Worm (Caenorhabditis elegans): Measurements from ENCODE around the gene fbxa-188.

fbxa-188 gene

ce11 chrV:17352827-17353373, 8.2 kb upstream of the fbxa-188 start, which contains the start of the genes fbxa-134 and F47H4.2 (continued):
- TF ChIP-seq nhr-6 (tag; optimal IDR thresholded peaks at IDR 0.05) (no peak), Y105C5A.15 (GFP tag; IDR thresholded peaks at IDR 0.05) (no peak), D1046.2 (GFP tag; IDR thresholded peaks at IDR 0.05) (no peak), aha-1 (tag) (peak; percentile 64), dmd-6 (GFP tag; IDR thresholded peaks at IDR 0.05) (peak; percentile 43; the same call in 1 of the 2 replicates), F49E8.2 (tag; optimal IDR thresholded peaks at IDR 0.05; ENCODE audit: borderline replicate concordance) (no peak), sdz-12 (GFP tag; optimal IDR thresholded peaks at IDR 0.05) (no peak), pqm-1 (tag; optimal IDR thresholded peaks at IDR 0.05) (peak; percentile 99), Y75B8A.6 (GFP tag; IDR thresholded peaks at IDR 0.05) (no peak), spr-1 (tag; optimal IDR thresholded peaks at IDR 0.05) (no peak), R02D3.7 (tag; optimal IDR thresholded peaks at IDR 0.05) (no peak), hmg-1.1 (GFP tag; IDR thresholded peaks at IDR 0.05) (no peak), hif-1 (tag; optimal IDR thresholded peaks at IDR 0.05) (peak in 1 of 2 experiments; percentile 32), ama-1 (optimal IDR thresholded peaks at IDR 0.05) (no peak), php-3 (GFP tag; IDR thresholded peaks at IDR 0.05) (0 out of 2 replicates have a peak, but pooled peaks have one; percentile 8), Y48G9A.11 (GFP tag; IDR thresholded peaks at IDR 0.05) (no peak), Y5F2A.4 (GFP tag; optimal IDR thresholded peaks at IDR 0.05) (no peak), set-16 (GFP tag; IDR thresholded peaks at IDR 0.05) (no peak), lin-38 (GFP tag; IDR thresholded peaks at IDR 0.05) (no peak), skn-1 (tag; optimal IDR thresholded peaks at IDR 0.05) (no peak), spr-3 (GFP tag; optimal IDR thresholded peaks at IDR 0.05) (no peak), lin-15B (tag; optimal IDR thresholded peaks at IDR 0.05) (no peak), mdl-1 (tag; optimal IDR thresholded peaks at IDR 0.05) (no peak), nhr-237 (tag; optimal IDR thresholded peaks at IDR 0.05) (no peak), nhr-48 (tag; optimal IDR thresholded peaks at IDR 0.05) (peak; percentile 11), nhr-25 (tag; optimal IDR thresholded peaks at IDR 0.05; ENCODE audit: borderline replicate concordance, insufficient read depth) (no peak), F44E2.7 (GFP tag; IDR thresholded peaks at IDR 0.05) (no peak), lin-13 (GFP tag; optimal IDR thresholded peaks at IDR 0.05) (no peak), tag-97 (GFP tag; IDR thresholded peaks at IDR 0.05) (no peak)

- TF ChIP-seq nhr-76 (tag; optimal IDR thresholded peaks at IDR 0.05) (no peak), hmg-1.1 (GFP tag; IDR thresholded peaks at IDR 0.05) (no peak), spr-1 (tag; optimal IDR thresholded peaks at IDR 0.05) (no peak), mdl-1 (tag; optimal IDR thresholded peaks at IDR 0.05) (no peak), ama-1 (optimal IDR thresholded peaks at IDR 0.05) (no peak), jun-1 (tag; optimal IDR thresholded peaks at IDR 0.05) (no peak), F44E2.7 (GFP tag; IDR thresholded peaks at IDR 0.05) (no peak), unc-62 (GFP tag; optimal IDR thresholded peaks at IDR 0.05 in 1 of 2) (no peak), unc-62 (tag; optimal IDR thresholded peaks at IDR 0.05) (no peak), dve-1 (tag; optimal IDR thresholded peaks at IDR 0.05; ENCODE audit: insufficient read depth) (no peak), lin-13 (GFP tag; optimal IDR thresholded peaks at IDR 0.05) (no peak), tra-1 (GFP tag; IDR thresholded peaks at IDR 0.05) (no peak), Y5F2A.4 (GFP tag; optimal IDR thresholded peaks at IDR 0.05) (no peak), fkh-10 (GFP tag; optimal IDR thresholded peaks at IDR 0.05) (no peak), T20F7.1 (GFP tag; optimal IDR thresholded peaks at IDR 0.05) (no peak), nhr-11 (tag; optimal IDR thresholded peaks at IDR 0.05) (no peak), ceh-32 (tag; optimal IDR thresholded peaks at IDR 0.05; ENCODE audit: poor library complexity) (no peak)
These were observed 5.4 kb upstream of the fbxa-188 start, which contains the start of gene lsy-27 for ce11 chrV:17350093-17350492. Gene lsy-27, minus strand, starts transcription at chrV:17350193.

- TF ChIP-seq unc-39 (tag; optimal IDR thresholded peaks at IDR 0.05) (no peak), daf-16 (GFP tag; optimal IDR thresholded peaks at IDR 0.05) (no peak), daf-16 (tag; optimal IDR thresholded peaks at IDR 0.05) (peak; percentile 74), tag-97 (GFP tag; IDR thresholded peaks at IDR 0.05) (no peak), mdl-1 (tag; optimal IDR thresholded peaks at IDR 0.05) (no peak), nhr-41 (GFP tag; IDR thresholded peaks at IDR 0.05) (no peak), ctbp-1 (GFP tag; IDR thresholded peaks at IDR 0.05) (no peak), T26A8.4 (GFP tag; IDR thresholded peaks at IDR 0.05) (no peak), ceh-62 (tag; optimal IDR thresholded peaks at IDR 0.05) (no peak), spr-1 (tag; optimal IDR thresholded peaks at IDR 0.05) (no peak), zfp-3 (GFP tag; conservative IDR thresholded peaks at IDR 0.05) (no peak), nhr-10 (tag; optimal IDR thresholded peaks at IDR 0.05) (no peak), spr-3 (GFP tag; optimal IDR thresholded peaks at IDR 0.05) (no peak), pqm-1 (tag; optimal IDR thresholded peaks at IDR 0.05) (peak; percentile 45)
These were observed 2.9 kb upstream of the fbxa-188 start, which contains the start of gene skr-5 for ce11 chrV:17347602-17348001. Gene skr-5, plus strand, starts transcription at chrV:17347902.
